Fruit fly (Drosophila melanogaster) whole organism, adult: ENCODE results near the gene Z600.

Source experiments
- CG11617 ChIP-seq: fragments of 200-800 bp; sonication (Bioruptor generic); optimal IDR thresholded peaks from 2 replicates; lab custom pipeline; 2017; ENCODE audit warnings: mild to moderate bottlenecking, missing biosample characterization, missing genetic modification reagents, missing genetic modification characterization
- kay ChIP-seq: fragments of 200-800 bp; sonication (Bioruptor generic); peaks from one replicate; lab custom pipeline; 2016; ENCODE audit warnings: missing biosample characterization, missing genetic modification characterization, borderline replicate concordance

dm6 chr3L:15498745-15499144, 10.1 kb upstream of the Z600 start, which contains the start of gene CG7275:
- TF ChIP-seq kay (GFP tag; lab: Kevin White, UChicago) (no peak), CG11617 (no peak)
